Fruit fly (Drosophila melanogaster) whole organism, embryonic: ENCODE results near the gene CG3448.

Source experiments
- Atf-2 ChIP-seq: fragments of 200-800 bp; sonication (Bioruptor generic); optimal IDR thresholded peaks from 2 replicates; lab custom pipeline; 2016; ENCODE audit warnings: missing biosample characterization, missing genetic modification characterization
- Atf3 ChIP-seq: fragments of 200-800 bp; sonication (Bioruptor generic); optimal IDR thresholded peaks from 3 replicates; lab custom pipeline; 2016; ENCODE audit warnings: missing biosample characterization, missing genetic modification characterization
- B-H2 ChIP-seq: fragments of 200-800 bp; sonication (Bioruptor generic); optimal IDR thresholded peaks from 2 replicates; lab custom pipeline; 2018; ENCODE audit warnings: missing biosample characterization, mild to moderate bottlenecking, missing genetic modification characterization
- Blimp-1 ChIP-seq: fragments of 200-800 bp; sonication (Bioruptor generic); optimal IDR thresholded peaks from 3 replicates; lab custom pipeline; 2018; ENCODE audit warnings: missing biosample characterization, missing genetic modification characterization, mild to moderate bottlenecking, moderate library complexity, missing genetic modification reagents
- CG10979 ChIP-seq: fragments of 200-800 bp; sonication (Bioruptor generic); optimal IDR thresholded peaks from 2 replicates; lab custom pipeline; 2018; ENCODE audit warnings: missing biosample characterization, mild to moderate bottlenecking, missing genetic modification characterization, moderate library complexity
- CG11696 ChIP-seq: fragments of 200-800 bp; sonication (Bioruptor generic); IDR thresholded peaks from 2 replicates; pipeline ENCODE4 v1.3.6; 2022; ENCODE audit warnings: missing biosample characterization, missing genetic modification characterization
- CG13624 ChIP-seq: fragments of 200-800 bp; sonication (Bioruptor generic); optimal IDR thresholded peaks from 2 replicates; lab custom pipeline; 2016; ENCODE audit warnings: missing biosample characterization, missing genetic modification characterization
- CG14710 ChIP-seq: fragments of 200-800 bp; sonication (Bioruptor generic); optimal IDR thresholded peaks from 3 replicates; lab custom pipeline; 2019; ENCODE audit warnings: missing biosample characterization, mild to moderate bottlenecking, missing genetic modification characterization, moderate library complexity
- CG17361 ChIP-seq: fragments of 200-800 bp; sonication (Bioruptor generic); IDR thresholded peaks from 3 replicates; pipeline ENCODE4 v1.3.6; 2022; ENCODE audit warnings: missing biosample characterization, missing genetic modification characterization
- CG17912 ChIP-seq: fragments of 200-800 bp; sonication (Bioruptor generic); optimal IDR thresholded peaks from 2 replicates; lab custom pipeline; 2018; ENCODE audit warnings: missing biosample characterization, mild to moderate bottlenecking, missing genetic modification characterization
- CG18011 ChIP-seq: fragments of 200-800 bp; sonication (Bioruptor generic); optimal IDR thresholded peaks from 2 replicates; lab custom pipeline; 2017; ENCODE audit warnings: missing biosample characterization, missing genetic modification characterization, mild to moderate bottlenecking, moderate library complexity, missing genotype
- CG18599 ChIP-seq: fragments of 200-800 bp; sonication (Bioruptor generic); optimal IDR thresholded peaks from 3 replicates; lab custom pipeline; 2017; ENCODE audit warnings: missing biosample characterization, missing genetic modification characterization, mild to moderate bottlenecking, moderate library complexity, missing genetic modification reagents
- CG2202 ChIP-seq: fragments of 200-800 bp; sonication (Bioruptor generic); optimal IDR thresholded peaks from 2 replicates; lab custom pipeline; 2018; ENCODE audit warnings: missing biosample characterization, mild to moderate bottlenecking, missing genetic modification characterization
- CG31365 ChIP-seq: fragments of 200-800 bp; sonication (Bioruptor generic); optimal IDR thresholded peaks from 2 replicates; lab custom pipeline; 2018; ENCODE audit warnings: missing biosample characterization, mild to moderate bottlenecking, missing genetic modification characterization
- CG32532 ChIP-seq: fragments of 200-800 bp; sonication (Bioruptor generic); IDR thresholded peaks from 2 replicates; pipeline ENCODE4 v1.3.6; 2022; ENCODE audit warnings: missing biosample characterization, missing genetic modification characterization
- CG33557 ChIP-seq: fragments of 200-800 bp; sonication (Bioruptor generic); optimal IDR thresholded peaks from 2 replicates; lab custom pipeline; 2019; ENCODE audit warnings: missing biosample characterization, mild to moderate bottlenecking, missing genetic modification characterization, moderate library complexity
- CG4360 ChIP-seq: fragments of 200-800 bp; sonication (Bioruptor generic); IDR thresholded peaks from 2 replicates; pipeline ENCODE4 v1.3.6; 2022; ENCODE audit warnings: missing biosample characterization, missing genetic modification characterization
- CG5245 ChIP-seq: fragments of 200-800 bp; sonication (Bioruptor generic); optimal IDR thresholded peaks from 3 replicates; lab custom pipeline; 2016; ENCODE audit warnings: missing biosample characterization, missing genetic modification characterization
- CG6683 ChIP-seq: fragments of 200-800 bp; sonication (Bioruptor generic); optimal IDR thresholded peaks from 2 replicates; lab custom pipeline; 2017; ENCODE audit warnings: missing biosample characterization, mild to moderate bottlenecking, missing genetic modification characterization, missing genetic modification reagents
- CG8388 ChIP-seq: fragments of 200-800 bp; sonication (Bioruptor generic); optimal IDR thresholded peaks from 2 replicates; lab custom pipeline; 2019; ENCODE audit warnings: missing biosample characterization, mild to moderate bottlenecking, missing genetic modification characterization, moderate library complexity
- CG8924 ChIP-seq: fragments of 200-800 bp; optimal IDR thresholded peaks from 3 replicates; lab custom pipeline; 2019; ENCODE audit warnings: missing biosample characterization, mild to moderate bottlenecking, missing genetic modification characterization, moderate library complexity
- CG9932 ChIP-seq: fragments of 200-800 bp; sonication (Bioruptor generic); IDR thresholded peaks from 2 replicates; pipeline ENCODE4 v1.3.6; 2022; ENCODE audit warnings: missing biosample characterization, missing genetic modification characterization
- Deaf1 ChIP-seq: fragments of 200-800 bp; optimal IDR thresholded peaks from 3 replicates; lab custom pipeline; 2019; ENCODE audit warnings: missing biosample characterization, mild to moderate bottlenecking, missing genetic modification characterization, moderate library complexity
- Dfd ChIP-seq, 2 experiments: fragments of >200 bp; optimal IDR thresholded peaks; 2 replicates each; lab custom pipeline; 2017; ENCODE audit warnings: missing biosample characterization in 2 of 2, missing genetic modification characterization in 2 of 2
- Doc3 ChIP-seq: fragments of 200-800 bp; sonication (Bioruptor generic); IDR thresholded peaks from 3 replicates; pipeline ENCODE4 v1.3.6; 2022; ENCODE audit warnings: missing biosample characterization, missing genetic modification characterization; ENCODE audit not compliant: partially characterized antibody
- H2.0 ChIP-seq: fragments of 200-800 bp; sonication (Bioruptor generic); IDR thresholded peaks from 2 replicates; pipeline ENCODE4 v1.3.6; 2022; ENCODE audit warnings: missing biosample characterization, missing genetic modification characterization
- Hand ChIP-seq: fragments of 200-800 bp; sonication (Bioruptor generic); optimal IDR thresholded peaks from 2 replicates; lab custom pipeline; 2017; ENCODE audit warnings: mild to moderate bottlenecking, missing biosample characterization, missing genetic modification reagents, missing genetic modification characterization
- Hey ChIP-seq: fragments of 200-800 bp; sonication (Bioruptor generic); optimal IDR thresholded peaks from 3 replicates; lab custom pipeline; 2018; ENCODE audit warnings: missing biosample characterization, mild to moderate bottlenecking, missing genetic modification characterization
- Hr3 ChIP-seq: fragments of 200-800 bp; sonication (Bioruptor generic); optimal IDR thresholded peaks from 3 replicates; lab custom pipeline; 2016; ENCODE audit warnings: missing biosample characterization, missing genetic modification characterization
- Hr51 ChIP-seq, 2 experiments: fragments of 200-800 bp; sonication (Bioruptor generic); optimal IDR thresholded peaks; 2 replicates in 1 of 2; 3 replicates in 1 of 2; lab custom pipeline; 2016 to 2018; ENCODE audit warnings: missing biosample characterization in 2 of 2, missing genetic modification characterization in 2 of 2, mild to moderate bottlenecking in 1 of 2, moderate library complexity in 1 of 2
- Myb ChIP-seq: fragments of 200-800 bp; sonication (Bioruptor generic); optimal IDR thresholded peaks from 2 replicates; lab custom pipeline; 2016; ENCODE audit warnings: missing biosample characterization, missing genetic modification characterization
- Rfx ChIP-seq: fragments of 200-800 bp; sonication (Bioruptor generic); IDR thresholded peaks from 2 replicates; pipeline ENCODE4 v1.3.6; 2022; ENCODE audit warnings: missing biosample characterization, missing genetic modification characterization
- Sox100B ChIP-seq: fragments of 200-800 bp; sonication (Bioruptor generic); optimal IDR thresholded peaks from 3 replicates; lab custom pipeline; 2018; ENCODE audit warnings: missing biosample characterization, mild to moderate bottlenecking, missing genetic modification characterization
- Xrp1 ChIP-seq: fragments of 200-800 bp; sonication (Bioruptor generic); IDR thresholded peaks from 2 replicates; pipeline ENCODE4 v1.3.6; 2022; ENCODE audit warnings: missing biosample characterization, missing genetic modification characterization
- al ChIP-seq: fragments of 200-800 bp; sonication (Bioruptor generic); IDR thresholded peaks from 2 replicates; pipeline ENCODE4 v1.3.6; 2022; ENCODE audit warnings: missing biosample characterization, missing genetic modification characterization
- az2 ChIP-seq: fragments of 200-800 bp; sonication (Bioruptor generic); optimal IDR thresholded peaks from 3 replicates; lab custom pipeline; 2016; ENCODE audit warnings: missing biosample characterization, missing genetic modification characterization
- bsh ChIP-seq, 2 experiments: fragments of 200-800 bp; sonication (Bioruptor generic); optimal IDR thresholded peaks; 2 replicates each; lab custom pipeline; 2017 to 2018; ENCODE audit warnings: mild to moderate bottlenecking in 2 of 2, missing biosample characterization in 2 of 2, missing genetic modification characterization in 2 of 2, moderate library complexity in 1 of 2
- cas ChIP-seq: fragments of 200-800 bp; sonication (Bioruptor generic); IDR thresholded peaks from 2 replicates; pipeline ENCODE4 v1.3.6; 2022; ENCODE audit warnings: missing biosample characterization, missing genetic modification characterization
- emc ChIP-seq: fragments of 200-800 bp; sonication (Bioruptor generic); optimal IDR thresholded peaks from 2 replicates; lab custom pipeline; 2016; ENCODE audit warnings: missing biosample characterization, missing genetic modification characterization
- fd96Cb ChIP-seq: fragments of 200-800 bp; sonication (Bioruptor generic); optimal IDR thresholded peaks from 2 replicates; lab custom pipeline; 2018; ENCODE audit warnings: missing biosample characterization, mild to moderate bottlenecking, missing genetic modification characterization, moderate library complexity
- gt ChIP-seq: fragments of 200-800 bp; sonication (Bioruptor generic); IDR thresholded peaks from 2 replicates; pipeline ENCODE4 v1.3.6; 2022; ENCODE audit warnings: missing biosample characterization, missing genetic modification characterization
- ham ChIP-seq: fragments of 200-800 bp; sonication (Bioruptor generic); IDR thresholded peaks from 2 replicates; pipeline ENCODE4 v1.3.6; 2022; ENCODE audit warnings: missing biosample characterization, missing genetic modification characterization
- kay ChIP-seq: fragments of 200-800 bp; sonication (Bioruptor generic); optimal IDR thresholded peaks from 2 replicates; lab custom pipeline; 2016; ENCODE audit warnings: missing biosample characterization, missing genetic modification characterization
- lola ChIP-seq, 3 experiments: fragments of >200 bp in 2 of 3; fragments of 200-800 bp in 1 of 3; sonication (Bioruptor generic) in 1 of 3; optimal IDR thresholded peaks; 2 replicates each; lab custom pipeline; 2017 to 2019; ENCODE audit warnings: missing biosample characterization in 3 of 3, missing genetic modification characterization in 3 of 3, mild to moderate bottlenecking in 1 of 3, moderate library complexity in 1 of 3
- pan ChIP-seq, 4 experiments: fragments of >200 bp in 3 of 4; fragments of 200-800 bp in 1 of 4; sonication (Bioruptor generic) in 1 of 4; optimal IDR thresholded peaks in 3 of 4; IDR thresholded peaks in 1 of 4; 2 replicates each; pipeline versions ENCODE4 v1.3.6 to Lab custom; 2017 to 2022; ENCODE audit warnings: missing biosample characterization in 2 of 4, missing genetic modification characterization in 2 of 4, mixed read lengths in 1 of 4
- row ChIP-seq: fragments of 200-800 bp; sonication (Bioruptor generic); IDR thresholded peaks from 3 replicates; pipeline ENCODE4 v1.3.6; 2022; ENCODE audit warnings: missing biosample characterization, missing genetic modification characterization
- seq ChIP-seq: fragments of 200-800 bp; sonication (Bioruptor generic); IDR thresholded peaks from 2 replicates; pipeline ENCODE4 v1.3.6; 2022; ENCODE audit warnings: missing biosample characterization, missing genetic modification characterization
- slbo ChIP-seq: fragments of 200-800 bp; sonication (Bioruptor generic); IDR thresholded peaks from 2 replicates; pipeline ENCODE4 v1.3.6; 2022; ENCODE audit warnings: missing biosample characterization, missing genetic modification characterization
- stwl ChIP-seq: fragments of 200-800 bp; sonication (Bioruptor generic); optimal IDR thresholded peaks from 3 replicates; lab custom pipeline; 2018; ENCODE audit warnings: missing biosample characterization, mild to moderate bottlenecking, missing genetic modification characterization, moderate library complexity
- vvl ChIP-seq: fragments of 200-800 bp; sonication (Bioruptor generic); IDR thresholded peaks from 2 replicates; pipeline ENCODE4 v1.3.6; 2022; ENCODE audit warnings: missing biosample characterization, missing genetic modification characterization

The CG3448 gene

DNA sequence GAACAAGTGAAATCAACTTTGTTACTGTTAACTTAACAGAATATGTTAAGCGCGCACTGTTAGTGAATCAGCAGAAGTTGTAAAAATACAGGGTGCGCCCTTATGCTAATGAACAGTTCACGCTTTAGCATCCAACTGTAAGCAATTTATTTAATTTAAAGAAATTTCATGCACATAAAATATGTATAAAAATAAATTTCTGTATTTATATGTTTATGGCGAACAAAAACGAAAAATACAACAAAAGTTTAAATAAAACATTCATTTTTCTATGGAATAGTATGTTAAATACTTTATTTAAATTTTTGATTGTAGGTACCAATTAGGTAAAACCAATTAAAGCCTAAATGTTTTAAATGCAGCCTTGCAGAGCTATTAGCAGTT lies 26.9 kb downstream of the CG3448 start (continued):
- no peak for TF ChIP-seq emc (GFP tag; lab: Kevin White, UChicago)
- TF ChIP-seq CG2202 (tag; lab: Kevin White, UChicago): no peak
- no peak for TF ChIP-seq B-H2
- no peak for TF ChIP-seq cas (GFP tag; lab: Robert Waterston, UW)
- peak; percentile 14 for TF ChIP-seq Deaf1 (tag; lab: Kevin White, UChicago)
- TF ChIP-seq Myb (GFP tag; lab: Kevin White, UChicago): no peak
- TF ChIP-seq vvl: peak; percentile 91
- TF ChIP-seq CG18011 (GFP tag; lab: Kevin White, UChicago): peak; percentile 15
- TF ChIP-seq H2.0 (GFP tag; lab: Robert Waterston, UW): no peak
- no peak for TF ChIP-seq Dfd (GFP tag; optimal IDR thresholded peaks at IDR 0.05; lab: Kevin White, UChicago)
- TF ChIP-seq Atf-2 (GFP tag; lab: Kevin White, UChicago): no peak
- peak; percentile 52 for TF ChIP-seq Blimp-1 (GFP tag; lab: Kevin White, UChicago)
- peak; percentile 66; the same call in 1 of the 2 replicates for TF ChIP-seq CG32532 (GFP tag; lab: Robert Waterston, UW)
- TF ChIP-seq CG13624 (GFP tag; lab: Kevin White, UChicago): no peak
- no peak for TF ChIP-seq al (GFP tag; lab: Robert Waterston, UW)
- TF ChIP-seq Hand (GFP tag; lab: Kevin White, UChicago): peak; percentile 26
- TF ChIP-seq Atf3: no peak
- no peak for TF ChIP-seq gt (GFP tag; lab: Robert Waterston, UW)
- peak; percentile 65 for TF ChIP-seq seq (GFP tag; lab: Robert Waterston, UW)
- peak in 1 of 2 experiments; percentile 61 for TF ChIP-seq bsh (GFP tag; optimal IDR thresholded peaks at IDR 0.05; lab: Kevin White, UChicago)
- no peak for TF ChIP-seq CG33557 (GFP tag; lab: Kevin White, UChicago)
- TF ChIP-seq row: peak; percentile 63; the same call in 2 of the 3 replicates
- peak; percentile 21 for TF ChIP-seq CG10979 (tag; lab: Kevin White, UChicago)
- TF ChIP-seq fd96Cb (tag; lab: Kevin White, UChicago): no peak
- no peak for TF ChIP-seq CG11696 (GFP tag; lab: Robert Waterston, UW)
- TF ChIP-seq CG6683 (GFP tag; lab: Kevin White, UChicago): peak; percentile 33
- TF ChIP-seq az2 (GFP tag; lab: Kevin White, UChicago): no peak
- TF ChIP-seq slbo (GFP tag; lab: Robert Waterston, UW): peak; percentile 31; the same call in 1 of the 2 replicates
- TF ChIP-seq Xrp1: 0 out of 2 replicates have a peak, but pooled peaks have one; percentile 21
- TF ChIP-seq Hr3 (GFP tag; lab: Kevin White, UChicago): no peak
- TF ChIP-seq CG17361 (GFP tag; lab: Robert Waterston, UW): peak; percentile 47; the same call in 2 of the 3 replicates
- peak; percentile 52 for TF ChIP-seq CG8388 (GFP tag; lab: Kevin White, UChicago)
- TF ChIP-seq stwl (tag; lab: Kevin White, UChicago): peak; percentile 39
- peak in 1 of 3 experiments; percentile 7 for TF ChIP-seq lola (GFP tag; optimal IDR thresholded peaks at IDR 0.05; lab: Kevin White, UChicago)
- no peak for TF ChIP-seq pan (optimal IDR thresholded peaks at IDR 0.05; lab: Kevin White, UChicago)
- TF ChIP-seq pan (GFP tag; optimal IDR thresholded peaks at IDR 0.05 in 1 of 2, IDR thresholded peaks at IDR 0.05 in 1 of 2): peak in 1 of 2 experiments; percentile 53
- no peak for TF ChIP-seq kay (GFP tag; lab: Kevin White, UChicago)
- TF ChIP-seq CG17912 (GFP tag; lab: Kevin White, UChicago): no peak
- TF ChIP-seq CG8924 (tag; lab: Kevin White, UChicago): peak; percentile 64
- TF ChIP-seq Hr51 (GFP tag; optimal IDR thresholded peaks at IDR 0.05; lab: Kevin White, UChicago): peak in 1 of 2 experiments; percentile 71
- TF ChIP-seq CG9932 (GFP tag; lab: Robert Waterston, UW): 0 out of 2 replicates have a peak, but pooled peaks have one; percentile 19
- no peak for TF ChIP-seq CG31365 (tag; lab: Kevin White, UChicago)
- TF ChIP-seq Rfx (GFP tag; lab: Robert Waterston, UW): peak; percentile 50; the same call in 1 of the 2 replicates
- TF ChIP-seq CG18599: peak; percentile 47
- TF ChIP-seq ham (GFP tag; lab: Robert Waterston, UW): no peak
- TF ChIP-seq CG14710 (tag; lab: Kevin White, UChicago): peak; percentile 27
- no peak for TF ChIP-seq CG4360 (GFP tag; lab: Robert Waterston, UW)
- TF ChIP-seq CG5245 (GFP tag; lab: Kevin White, UChicago): no peak
- TF ChIP-seq Sox100B (GFP tag; lab: Kevin White, UChicago): peak; percentile 21
- TF ChIP-seq Hey (tag; lab: Kevin White, UChicago): no peak
- TF ChIP-seq Doc3 (GFP tag; lab: Robert Waterston, UW): no peak
